Fruit fly (Drosophila melanogaster) whole organism, embryonic: Measurements from ENCODE around the gene CG45045.

Experiments
- Asciz ChIP-seq: fragments of 200-800 bp; sonication (Bioruptor generic); optimal IDR thresholded peaks from 2 replicates; lab custom pipeline; 2017; ENCODE audit warnings: missing biosample characterization, mild to moderate bottlenecking, missing genetic modification characterization, missing genetic modification reagents
- Atf-2 ChIP-seq: fragments of 200-800 bp; sonication (Bioruptor generic); optimal IDR thresholded peaks from 2 replicates; lab custom pipeline; 2016; ENCODE audit warnings: missing biosample characterization, missing genetic modification characterization
- CG10267 ChIP-seq: fragments of 200-800 bp; sonication (Bioruptor generic); optimal IDR thresholded peaks from 2 replicates; lab custom pipeline; 2018; ENCODE audit warnings: missing biosample characterization, mild to moderate bottlenecking, missing genetic modification characterization, moderate library complexity
- CG1233 ChIP-seq: fragments of 200-800 bp; sonication (Bioruptor generic); optimal IDR thresholded peaks from 4 replicates; lab custom pipeline; 2018; ENCODE audit warnings: missing biosample characterization, mild to moderate bottlenecking, missing genetic modification characterization
- CG17328 ChIP-seq: fragments of 200-800 bp; sonication (Bioruptor generic); IDR thresholded peaks from 2 replicates; pipeline ENCODE4 v1.3.6; 2022; ENCODE audit warnings: missing biosample characterization, missing genetic modification characterization
- CG18262 ChIP-seq: fragments of 200-800 bp; optimal IDR thresholded peaks from 3 replicates; lab custom pipeline; 2019; ENCODE audit warnings: missing biosample characterization, mild to moderate bottlenecking, missing genetic modification characterization, moderate library complexity
- CG18764 ChIP-seq: fragments of 200-800 bp; sonication (Bioruptor generic); optimal IDR thresholded peaks from 3 replicates; lab custom pipeline; 2016; ENCODE audit warnings: missing biosample characterization, missing genetic modification characterization
- CG3847 ChIP-seq: fragments of 200-800 bp; sonication (Bioruptor generic); IDR thresholded peaks from 2 replicates; pipeline ENCODE4 v1.3.6; 2022; ENCODE audit warnings: missing biosample characterization, missing genetic modification characterization
- CG6175 ChIP-seq: fragments of 200-800 bp; sonication (Bioruptor generic); IDR thresholded peaks from 3 replicates; pipeline ENCODE4 v1.3.6; 2022; ENCODE audit warnings: missing biosample characterization, missing genetic modification characterization
- CG6813 ChIP-seq: fragments of 200-800 bp; sonication (Bioruptor generic); optimal IDR thresholded peaks from 2 replicates; lab custom pipeline; 2017; ENCODE audit warnings: missing biosample characterization, missing genetic modification characterization, mild to moderate bottlenecking, moderate library complexity, missing genetic modification reagents
- CG7357 ChIP-seq: fragments of 200-800 bp; sonication (Bioruptor generic); IDR thresholded peaks from 3 replicates; pipeline ENCODE4 v1.3.6; 2022; ENCODE audit warnings: missing biosample characterization, missing genetic modification characterization
- CG7745 ChIP-seq: fragments of 200-800 bp; sonication (Bioruptor generic); optimal IDR thresholded peaks from 2 replicates; lab custom pipeline; 2018; ENCODE audit warnings: missing biosample characterization, mild to moderate bottlenecking, missing genetic modification characterization, moderate library complexity
- CG8478 ChIP-seq: fragments of >200 bp; optimal IDR thresholded peaks from 2 replicates; lab custom pipeline; 2018
- CG8924 ChIP-seq: fragments of 200-800 bp; optimal IDR thresholded peaks from 3 replicates; lab custom pipeline; 2019; ENCODE audit warnings: missing biosample characterization, mild to moderate bottlenecking, missing genetic modification characterization, moderate library complexity
- CG9215 ChIP-seq: fragments of 200-800 bp; sonication (Bioruptor generic); IDR thresholded peaks from 2 replicates; pipeline ENCODE4 v1.3.6; 2022; ENCODE audit warnings: missing biosample characterization, missing genetic modification characterization
- ERR ChIP-seq: fragments of 200-800 bp; sonication (Bioruptor generic); optimal IDR thresholded peaks from 2 replicates; lab custom pipeline; 2016; ENCODE audit warnings: missing biosample characterization, missing genetic modification characterization
- Ets65A ChIP-seq: fragments of 200-800 bp; sonication (Bioruptor generic); peaks from one replicate; lab custom pipeline; 2016; ENCODE audit warnings: missing biosample characterization, missing genetic modification characterization
- Ets97D ChIP-seq: fragments of 200-800 bp; sonication (Bioruptor generic); optimal IDR thresholded peaks from 3 replicates; lab custom pipeline; 2016; ENCODE audit warnings: missing biosample characterization, missing genetic modification characterization
- Hsf ChIP-seq: fragments of 200-800 bp; sonication (Bioruptor generic); optimal IDR thresholded peaks from 3 replicates; lab custom pipeline; 2016; ENCODE audit warnings: missing biosample characterization, missing genetic modification characterization
- Neu2 ChIP-seq: fragments of 200-800 bp; sonication (Bioruptor generic); optimal IDR thresholded peaks from 3 replicates; lab custom pipeline; 2016; ENCODE audit warnings: missing biosample characterization, missing genetic modification characterization, borderline replicate concordance
- Side ChIP-seq: fragments of 200-800 bp; sonication (Bioruptor generic); optimal IDR thresholded peaks from 2 replicates; lab custom pipeline; 2016; ENCODE audit warnings: missing biosample characterization, missing genetic modification characterization
- Sry-β ChIP-seq: fragments of 200-800 bp; sonication (Bioruptor generic); optimal IDR thresholded peaks from 2 replicates; lab custom pipeline; 2018; ENCODE audit warnings: missing biosample characterization, mild to moderate bottlenecking, missing genetic modification characterization, moderate library complexity
- ase ChIP-seq: fragments of 200-800 bp; sonication (Bioruptor generic); IDR thresholded peaks from 3 replicates; pipeline ENCODE4 v1.3.6; 2022; ENCODE audit warnings: missing biosample characterization, missing genetic modification characterization
- bab2 ChIP-seq: fragments of 200-800 bp; sonication (Bioruptor generic); optimal IDR thresholded peaks from 2 replicates; lab custom pipeline; 2016; ENCODE audit warnings: missing biosample characterization, missing genetic modification characterization
- br ChIP-seq: fragments of >200 bp; optimal IDR thresholded peaks from 2 replicates; lab custom pipeline; 2017
- crol ChIP-seq: fragments of 200-800 bp; sonication (Bioruptor generic); IDR thresholded peaks from 2 replicates; pipeline ENCODE4 v1.3.6; 2022; ENCODE audit warnings: missing biosample characterization, missing genetic modification characterization
- disco-r ChIP-seq: fragments of 200-800 bp; sonication (Bioruptor generic); optimal IDR thresholded peaks from 2 replicates; lab custom pipeline; 2016; ENCODE audit warnings: missing biosample characterization, missing genetic modification characterization
- gce ChIP-seq: fragments of 200-800 bp; sonication (Bioruptor generic); IDR thresholded peaks from 3 replicates; pipeline ENCODE4 v1.3.6; 2022; ENCODE audit warnings: missing biosample characterization, missing genetic modification characterization
- grn ChIP-seq: fragments of 200-800 bp; sonication (Bioruptor generic); optimal IDR thresholded peaks from 3 replicates; lab custom pipeline; 2017; ENCODE audit warnings: missing biosample characterization, missing genetic modification characterization
- gsb ChIP-seq: fragments of 200-800 bp; sonication (Bioruptor generic); IDR thresholded peaks from 2 replicates; pipeline ENCODE4 v1.3.6; 2022; ENCODE audit warnings: missing biosample characterization, missing genetic modification characterization
- lab ChIP-seq: fragments of 200-800 bp; sonication (Bioruptor generic); optimal IDR thresholded peaks from 3 replicates; lab custom pipeline; 2017; ENCODE audit warnings: missing biosample characterization, missing genetic modification characterization, mild to moderate bottlenecking, moderate library complexity, missing genetic modification reagents
- lmd ChIP-seq: fragments of 200-800 bp; sonication (Bioruptor generic); IDR thresholded peaks from 2 replicates; pipeline ENCODE4 v1.3.6; 2022; ENCODE audit warnings: missing biosample characterization, missing genetic modification characterization
- lola ChIP-seq, 3 experiments: fragments of >200 bp in 2 of 3; fragments of 200-800 bp in 1 of 3; sonication (Bioruptor generic) in 1 of 3; optimal IDR thresholded peaks; 2 replicates each; lab custom pipeline; 2017 to 2019; ENCODE audit warnings: missing biosample characterization in 3 of 3, missing genetic modification characterization in 3 of 3, mild to moderate bottlenecking in 1 of 3, moderate library complexity in 1 of 3
- p53 ChIP-seq: fragments of 200-800 bp; sonication (Bioruptor generic); optimal IDR thresholded peaks from 2 replicates; lab custom pipeline; 2016; ENCODE audit warnings: missing biosample characterization, missing genetic modification characterization
- pb ChIP-seq: fragments of 200-800 bp; sonication (Bioruptor generic); optimal IDR thresholded peaks from 3 replicates; lab custom pipeline; 2016; ENCODE audit warnings: missing biosample characterization, missing genetic modification characterization
- prd ChIP-seq, 3 experiments: fragments of >200 bp in 2 of 3; fragments of 200-800 bp in 1 of 3; sonication (Bioruptor generic) in 1 of 3; optimal IDR thresholded peaks in 2 of 3; IDR thresholded peaks in 1 of 3; 2 replicates in 2 of 3; 3 replicates in 1 of 3; pipeline versions ENCODE4 v1.3.6 to Lab custom; 2017 to 2022; ENCODE audit warnings: missing biosample characterization in 1 of 3, missing genetic modification characterization in 1 of 3
- row ChIP-seq: fragments of 200-800 bp; sonication (Bioruptor generic); IDR thresholded peaks from 3 replicates; pipeline ENCODE4 v1.3.6; 2022; ENCODE audit warnings: missing biosample characterization, missing genetic modification characterization
- sc ChIP-seq, 3 experiments: fragments of >200 bp in 2 of 3; fragments of 200-800 bp in 1 of 3; sonication (Bioruptor generic) in 1 of 3; optimal IDR thresholded peaks; 2 replicates in 2 of 3; 3 replicates in 1 of 3; lab custom pipeline; 2017; ENCODE audit warnings: mild to moderate bottlenecking in 1 of 3, missing biosample characterization in 1 of 3, missing genetic modification characterization in 1 of 3, missing genetic modification reagents in 1 of 3
- sens ChIP-seq: fragments of 200-800 bp; sonication (Bioruptor generic); peaks from one replicate; lab custom pipeline; 2016; ENCODE audit warnings: missing biosample characterization, missing genetic modification characterization
- tio ChIP-seq: fragments of 200-800 bp; sonication (Bioruptor generic); optimal IDR thresholded peaks from 2 replicates; lab custom pipeline; 2017; ENCODE audit warnings: missing biosample characterization, missing genetic modification characterization, inconsistent platforms
- vnd ChIP-seq: fragments of 200-800 bp; sonication (Bioruptor generic); IDR thresholded peaks from 3 replicates; pipeline ENCODE4 v1.3.6; 2022; ENCODE audit warnings: missing biosample characterization, missing genetic modification characterization; ENCODE audit not compliant: partially characterized antibody
- zen ChIP-seq: fragments of 200-800 bp; sonication (Bioruptor generic); optimal IDR thresholded peaks from 3 replicates; lab custom pipeline; 2018; ENCODE audit warnings: missing biosample characterization, mild to moderate bottlenecking, missing genetic modification characterization, moderate library complexity

Gene CG45045

dm6 chr3R:17709623-17710145 is 42.3 kb downstream of the CG45045 start (continued):
- TF ChIP-seq p53 (GFP tag; lab: Kevin White, UChicago) (no peak), CG3847 (GFP tag; lab: Robert Waterston, UW) (no peak), CG6175 (GFP tag; lab: Robert Waterston, UW) (no peak), CG17328 (0 out of 2 replicates have a peak, but pooled peaks have one; percentile 17), grn (GFP tag; lab: Kevin White, UChicago) (no peak), CG8478 (peak; percentile 64)

dm6 chr3R:17710418-17710817 is 43.0 kb downstream of the CG45045 start:
- TF ChIP-seq lab (GFP tag; lab: Kevin White, UChicago) = no peak
- no peak for TF ChIP-seq disco-r (GFP tag; lab: Kevin White, UChicago)
- TF ChIP-seq CG10267 (tag; lab: Kevin White, UChicago) = no peak
- TF ChIP-seq crol (GFP tag; lab: Robert Waterston, UW) = no peak
- TF ChIP-seq CG7745 = no peak
- TF ChIP-seq bab2 (GFP tag; lab: Kevin White, UChicago) = no peak
- no peak for TF ChIP-seq ase (GFP tag; lab: Robert Waterston, UW)
- TF ChIP-seq vnd (GFP tag; lab: Robert Waterston, UW) = no peak
- no peak for TF ChIP-seq CG9215
- peak; percentile 83 for TF ChIP-seq Sry-β
- TF ChIP-seq Hsf (GFP tag; lab: Kevin White, UChicago) = no peak
- no peak for TF ChIP-seq CG6813
- no peak for TF ChIP-seq br (lab: Kevin White, UChicago)
- no peak for TF ChIP-seq Atf-2 (GFP tag; lab: Kevin White, UChicago)
- no peak for TF ChIP-seq CG7357 (GFP tag; lab: Robert Waterston, UW)
- TF ChIP-seq CG1233 (GFP tag; lab: Kevin White, UChicago) = no peak
- TF ChIP-seq lmd (GFP tag; lab: Robert Waterston, UW) = no peak
- TF ChIP-seq ERR (GFP tag; lab: Kevin White, UChicago) = no peak
- TF ChIP-seq tio (GFP tag; lab: Kevin White, UChicago) = no peak
- TF ChIP-seq zen (tag; lab: Kevin White, UChicago) = no peak
- TF ChIP-seq lola (GFP tag; optimal IDR thresholded peaks at IDR 0.05; lab: Kevin White, UChicago) = no peak
- no peak for TF ChIP-seq gce (GFP tag; lab: Robert Waterston, UW)
- TF ChIP-seq gsb (GFP tag; lab: Robert Waterston, UW) = no peak
- TF ChIP-seq Neu2 = no peak
- no peak for TF ChIP-seq prd (optimal IDR thresholded peaks at IDR 0.05; lab: Kevin White, UChicago)
- 0 out of 3 replicates have a peak, but pooled peaks have one; percentile 10 for TF ChIP-seq prd (GFP tag; IDR thresholded peaks at IDR 0.05; lab: Robert Waterston, UW)
- peak; percentile 41 for TF ChIP-seq row (GFP tag; lab: Robert Waterston, UW)
- peak; percentile 2 for TF ChIP-seq CG8924
- TF ChIP-seq sc (optimal IDR thresholded peaks at IDR 0.05; lab: Kevin White, UChicago) = no peak
- no peak for TF ChIP-seq sc (GFP tag; optimal IDR thresholded peaks at IDR 0.05; lab: Kevin White, UChicago)
- TF ChIP-seq Ets97D (GFP tag; lab: Kevin White, UChicago) = no peak
- no peak for TF ChIP-seq Side
- no peak for TF ChIP-seq Ets65A
- no peak for TF ChIP-seq pb (GFP tag; lab: Kevin White, UChicago)
- TF ChIP-seq CG18262 (tag; lab: Kevin White, UChicago) = no peak
- no peak for TF ChIP-seq Asciz (GFP tag; lab: Kevin White, UChicago)
- TF ChIP-seq CG18764 (GFP tag; lab: Kevin White, UChicago) = no peak
- peak; percentile 75 for TF ChIP-seq sens (GFP tag; lab: Kevin White, UChicago)
